Worm (Caenorhabditis elegans) whole organism, young adult: ENCODE measurements around the gene C41H7.2.

Experiments
- B0336.3 ChIP-seq: fragments of 200-800 bp; sonication (Bioruptor generic); IDR thresholded peaks from 2 replicates; pipeline ENCODE4 v1.3.6; 2022; ENCODE audit warnings: missing genetic modification characterization, missing compliant biosample characterization
- C06A6.2 ChIP-seq: fragments of 200-800 bp; sonication (Bioruptor generic); conservative IDR thresholded peaks from 2 replicates; pipeline ENCODE4 v1.3.6; 2022; ENCODE audit warnings: missing genetic modification characterization, missing compliant biosample characterization
- C17E4.6 ChIP-seq: fragments of 200-800 bp; sonication (Bioruptor generic); IDR thresholded peaks from 2 replicates; pipeline ENCODE4 v1.3.6; 2022; ENCODE audit warnings: missing genetic modification reagents, missing genetic modification characterization, missing compliant biosample characterization
- F23B12.7 ChIP-seq: sonication (generic microtip); optimal IDR thresholded peaks from 2 replicates; lab custom pipeline; 2017; ENCODE audit warnings: missing genetic modification characterization, mild to moderate bottlenecking, missing compliant biosample characterization, antibody characterized with exemption, moderate library complexity; ENCODE audit not compliant: insufficient read depth
- F33H1.4 ChIP-seq: fragments of 200-800 bp; sonication (Bioruptor generic); IDR thresholded peaks from 2 replicates; pipeline ENCODE4 v1.3.6; 2022; ENCODE audit warnings: missing genetic modification reagents, missing genetic modification characterization, missing compliant biosample characterization
- F37B4.10 ChIP-seq: fragments of 200-800 bp; sonication (Bioruptor generic); IDR thresholded peaks from 2 replicates; pipeline ENCODE4 v1.3.6; 2022; ENCODE audit warnings: missing genetic modification characterization, missing compliant biosample characterization
- F49E8.2 ChIP-seq: sonication (generic microtip); optimal IDR thresholded peaks from 3 replicates; lab custom pipeline; 2017; ENCODE audit warnings: missing genetic modification characterization, mild to moderate bottlenecking, missing compliant biosample characterization, antibody characterized with exemption, moderate library complexity; ENCODE audit not compliant: insufficient read depth
- F55B11.4 ChIP-seq: sonication (generic microtip); optimal IDR thresholded peaks from 2 replicates; lab custom pipeline; 2016; ENCODE audit warnings: missing compliant biosample characterization, missing genetic modification characterization, borderline replicate concordance; ENCODE audit not compliant: insufficient read depth
- K12H6.12 ChIP-seq: fragments of 200-800 bp; sonication (Bioruptor generic); optimal IDR thresholded peaks from 2 replicates; lab custom pipeline; 2018; ENCODE audit warnings: mild to moderate bottlenecking, missing genetic modification characterization, missing compliant biosample characterization
- T07F8.4 ChIP-seq: sonication (generic microtip); optimal IDR thresholded peaks from 2 replicates; lab custom pipeline; 2016; ENCODE audit warnings: mild to moderate bottlenecking, missing genetic modification characterization, moderate library complexity, missing compliant biosample characterization
- Y56A3A.18 ChIP-seq: fragments of 200-800 bp; sonication (Bioruptor generic); IDR thresholded peaks from 2 replicates; pipeline ENCODE4 v1.3.6; 2022; ENCODE audit warnings: missing genetic modification reagents, missing genetic modification characterization, missing compliant biosample characterization
- Y79H2A.3 ChIP-seq: fragments of 200-800 bp; sonication (Bioruptor generic); conservative IDR thresholded peaks from 2 replicates; pipeline ENCODE4 v1.3.6; 2022; ENCODE audit warnings: missing genetic modification reagents, missing genetic modification characterization, missing compliant biosample characterization
- Y95B8A.8 ChIP-seq: fragments of 200-800 bp; sonication (Bioruptor generic); IDR thresholded peaks from 2 replicates; pipeline ENCODE4 v1.3.6; 2022; ENCODE audit warnings: missing genetic modification reagents, missing genetic modification characterization, missing compliant biosample characterization
- atf-7 ChIP-seq: sonication (generic microtip); optimal IDR thresholded peaks from 2 replicates; lab custom pipeline; 2017; ENCODE audit warnings: mild to moderate bottlenecking, missing genetic modification characterization, missing compliant biosample characterization
- attf-3 ChIP-seq: fragments of 200-800 bp; sonication (Bioruptor generic); conservative IDR thresholded peaks from 2 replicates; pipeline ENCODE4 v1.3.6; 2022; ENCODE audit warnings: missing genetic modification reagents, missing genetic modification characterization, missing compliant biosample characterization
- attf-5 ChIP-seq: fragments of 200-800 bp; sonication (Bioruptor generic); optimal IDR thresholded peaks from 2 replicates; lab custom pipeline; 2018; ENCODE audit warnings: mild to moderate bottlenecking, missing genetic modification characterization, missing compliant biosample characterization
- bed-2 ChIP-seq: fragments of 200-800 bp; sonication (Bioruptor generic); IDR thresholded peaks from 2 replicates; pipeline ENCODE4 v1.3.6; 2022; ENCODE audit warnings: missing genetic modification reagents, missing genetic modification characterization, missing compliant biosample characterization
- ceh-100 ChIP-seq: fragments of 200-800 bp; sonication (Bioruptor generic); IDR thresholded peaks from 2 replicates; pipeline ENCODE4 v1.3.6; 2022; ENCODE audit warnings: missing genetic modification reagents, missing genetic modification characterization, missing compliant biosample characterization
- ceh-91 ChIP-seq: fragments of 200-800 bp; sonication (Bioruptor generic); IDR thresholded peaks from 2 replicates; pipeline ENCODE4 v1.3.6; 2022; ENCODE audit warnings: missing genetic modification reagents, missing genetic modification characterization, missing compliant biosample characterization
- chd-7 ChIP-seq: sonication (generic microtip); optimal IDR thresholded peaks from 2 replicates; lab custom pipeline; 2016; ENCODE audit warnings: mild to moderate bottlenecking, missing genetic modification characterization, moderate library complexity, missing compliant biosample characterization
- efl-1 ChIP-seq: fragments of 150-350 bp; optimal IDR thresholded peaks from 2 replicates; lab custom pipeline; 2014; ENCODE audit warnings: missing biosample characterization, missing genetic modification reagents, missing genetic modification characterization
- egrh-3 ChIP-seq: fragments of 200-800 bp; sonication (Bioruptor generic); IDR thresholded peaks from 2 replicates; pipeline ENCODE4 v1.3.6; 2022; ENCODE audit warnings: missing genetic modification reagents, missing genetic modification characterization, missing compliant biosample characterization
- ets-4 ChIP-seq: fragments of 200-800 bp; sonication (Bioruptor generic); optimal IDR thresholded peaks from 2 replicates; lab custom pipeline; 2018; ENCODE audit warnings: mild to moderate bottlenecking, missing genetic modification characterization, missing compliant biosample characterization
- him-1 ChIP-seq: sonication (generic microtip); optimal IDR thresholded peaks from 2 replicates; lab custom pipeline; 2016; ENCODE audit warnings: missing genotype, missing genetic modification reagents, missing genetic modification characterization, missing compliant biosample characterization
- hmg-20 ChIP-seq: fragments of 200-800 bp; sonication (Bioruptor generic); IDR thresholded peaks from 2 replicates; pipeline ENCODE4 v1.3.6; 2022; ENCODE audit warnings: missing genetic modification reagents, missing genetic modification characterization, missing compliant biosample characterization
- madf-6 ChIP-seq: fragments of 200-800 bp; sonication (Bioruptor generic); IDR thresholded peaks from 2 replicates; pipeline ENCODE4 v1.3.6; 2022; ENCODE audit warnings: missing genetic modification reagents, missing genetic modification characterization, missing compliant biosample characterization
- madf-8 ChIP-seq: fragments of 200-800 bp; sonication (Bioruptor generic); conservative IDR thresholded peaks from 2 replicates; pipeline ENCODE4 v1.3.6; 2022; ENCODE audit warnings: missing genetic modification reagents, missing genetic modification characterization, missing compliant biosample characterization
- mcd-1 ChIP-seq: fragments of 200-800 bp; sonication (Bioruptor generic); IDR thresholded peaks from 2 replicates; pipeline ENCODE4 v1.3.6; 2022; ENCODE audit warnings: missing genetic modification reagents, missing genetic modification characterization, missing compliant biosample characterization
- mes-4 ChIP-seq: sonication (generic microtip); optimal IDR thresholded peaks from 2 replicates; lab custom pipeline; 2016; ENCODE audit warnings: missing genotype, missing genetic modification characterization, missing compliant biosample characterization
- nfya-1 ChIP-seq: sonication (generic microtip); optimal IDR thresholded peaks from 2 replicates; lab custom pipeline; 2017; ENCODE audit warnings: antibody characterized with exemption, missing compliant biosample characterization, missing genetic modification characterization, borderline replicate concordance; ENCODE audit not compliant: insufficient read depth
- nfya-2 ChIP-seq: fragments of 200-800 bp; sonication (Bioruptor generic); IDR thresholded peaks from 2 replicates; pipeline ENCODE4 v1.3.6; 2022; ENCODE audit warnings: missing genetic modification reagents, missing genetic modification characterization, missing compliant biosample characterization
- pbrm-1 ChIP-seq: fragments of 200-800 bp; sonication (Bioruptor generic); IDR thresholded peaks from 2 replicates; pipeline ENCODE4 v1.3.6; 2022; ENCODE audit warnings: missing genetic modification reagents, missing genetic modification characterization, missing compliant biosample characterization
- snpc-1.3 ChIP-seq: sonication (generic microtip); optimal IDR thresholded peaks from 2 replicates; lab custom pipeline; 2017; ENCODE audit warnings: missing genetic modification characterization, mild to moderate bottlenecking, missing compliant biosample characterization, antibody characterized with exemption, moderate library complexity, missing genotype, missing genetic modification reagents; ENCODE audit not compliant: insufficient read depth
- somi-1 ChIP-seq: fragments of 200-800 bp; sonication (Bioruptor generic); optimal IDR thresholded peaks from 2 replicates; lab custom pipeline; 2018; ENCODE audit warnings: mild to moderate bottlenecking, missing genetic modification characterization, missing compliant biosample characterization
- unc-130 ChIP-seq: sonication (generic microtip); optimal IDR thresholded peaks from 2 replicates; lab custom pipeline; 2016; ENCODE audit warnings: missing genetic modification reagents, missing genetic modification characterization, missing compliant biosample characterization
- zfh-2 ChIP-seq: fragments of 200-800 bp; sonication (Bioruptor generic); conservative IDR thresholded peaks from 2 replicates; pipeline ENCODE4 v1.3.6; 2022; ENCODE audit warnings: missing genetic modification reagents, missing genetic modification characterization, missing compliant biosample characterization
- ztf-22 ChIP-seq: fragments of 200-800 bp; sonication (Bioruptor generic); optimal IDR thresholded peaks from 2 replicates; lab custom pipeline; 2018; ENCODE audit warnings: mild to moderate bottlenecking, missing genetic modification characterization, moderate library complexity, missing compliant biosample characterization
- ztf-6 ChIP-seq: fragments of 200-800 bp; sonication (Bioruptor generic); IDR thresholded peaks from 2 replicates; pipeline ENCODE4 v1.3.6; 2022; ENCODE audit warnings: missing genetic modification reagents, missing genetic modification characterization, missing compliant biosample characterization

C41H7.2 gene

DNA sequence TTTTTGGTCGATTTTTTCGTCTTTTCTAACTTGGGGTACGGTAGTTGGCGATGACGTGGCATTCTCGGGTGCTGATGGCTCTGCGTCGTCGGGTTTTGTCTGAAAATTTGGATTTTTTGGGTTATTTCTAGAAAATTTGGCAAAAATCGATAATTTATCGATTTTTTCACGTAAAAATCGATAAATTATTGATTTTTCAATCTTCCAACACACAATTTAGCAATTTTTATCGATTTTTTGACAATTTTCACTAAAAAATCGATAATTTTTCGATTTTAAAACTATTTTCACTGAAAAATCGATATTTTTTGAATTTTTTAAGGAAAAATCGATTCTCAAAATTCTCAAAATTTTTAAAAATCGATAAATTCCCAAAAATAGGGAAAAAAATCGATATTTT is 48.3 kb downstream of the C41H7.2 start:
- TF ChIP-seq K12H6.12 (tag; lab: Kevin White, UChicago) = no peak
- TF ChIP-seq F33H1.4 = no peak
- no peak for TF ChIP-seq mcd-1 (GFP tag; lab: Robert Waterston, UW)
- no peak for TF ChIP-seq efl-1 (GFP tag; lab: Kevin White, UChicago)
- TF ChIP-seq nfya-2 (GFP tag; lab: Robert Waterston, UW) = no peak

DNA sequence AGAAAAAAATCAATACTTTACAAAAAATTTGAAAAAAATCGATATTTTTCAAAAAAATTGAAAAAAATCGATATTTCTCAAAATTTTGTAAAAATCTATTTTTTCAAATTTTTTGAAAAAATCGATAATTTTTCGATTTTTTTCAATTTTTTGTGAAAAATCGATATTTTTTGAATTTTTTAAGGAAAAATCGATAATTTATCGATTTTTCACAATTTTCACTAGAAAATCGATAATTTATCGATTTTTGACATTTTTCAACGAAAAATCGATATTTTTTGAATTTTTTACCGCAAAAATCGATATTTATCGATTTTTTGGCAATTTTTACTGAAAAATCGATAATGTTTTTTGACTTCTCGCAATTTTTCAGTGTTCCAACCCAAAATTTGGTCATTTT is 48.7 kb downstream of the C41H7.2 start:
- no peak for TF ChIP-seq snpc-1.3 (tag; lab: Kevin White, UChicago)
- no peak for TF ChIP-seq hmg-20

DNA sequence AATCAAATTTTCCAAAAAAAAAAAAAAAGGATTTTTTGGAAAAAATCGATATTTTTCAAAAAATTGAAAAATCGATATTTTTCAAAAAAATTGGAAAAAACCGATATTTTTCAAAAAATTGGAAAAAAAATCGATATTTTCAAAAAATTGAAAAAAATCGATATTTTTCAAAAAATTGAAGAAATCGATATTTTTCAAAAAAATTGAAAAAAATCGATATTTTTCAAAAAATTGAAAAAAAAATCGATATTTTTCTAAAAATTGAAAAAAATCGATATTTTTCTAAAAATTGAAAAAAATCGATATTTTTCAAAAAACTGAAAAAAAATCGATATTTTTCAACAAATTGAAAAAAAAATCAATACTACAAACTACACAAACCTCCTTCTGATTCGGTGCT is 49.4 kb downstream of the C41H7.2 start:
- TF ChIP-seq bed-2 (GFP tag; lab: Robert Waterston, UW) (no peak), ztf-6 (no peak), him-1 (tag; lab: Kevin White, UChicago) (no peak), attf-5 (GFP tag; lab: Kevin White, UChicago) (no peak), egrh-3 (no peak), somi-1 (GFP tag; lab: Kevin White, UChicago) (no peak), F49E8.2 (tag; lab: Kevin White, UChicago) (no peak), Y79H2A.3 (GFP tag; lab: Robert Waterston, UW) (no peak), C17E4.6 (GFP tag; lab: Robert Waterston, UW) (no peak), mes-4 (tag; lab: Kevin White, UChicago) (no peak), F37B4.10 (GFP tag; lab: Robert Waterston, UW) (no peak)

DNA sequence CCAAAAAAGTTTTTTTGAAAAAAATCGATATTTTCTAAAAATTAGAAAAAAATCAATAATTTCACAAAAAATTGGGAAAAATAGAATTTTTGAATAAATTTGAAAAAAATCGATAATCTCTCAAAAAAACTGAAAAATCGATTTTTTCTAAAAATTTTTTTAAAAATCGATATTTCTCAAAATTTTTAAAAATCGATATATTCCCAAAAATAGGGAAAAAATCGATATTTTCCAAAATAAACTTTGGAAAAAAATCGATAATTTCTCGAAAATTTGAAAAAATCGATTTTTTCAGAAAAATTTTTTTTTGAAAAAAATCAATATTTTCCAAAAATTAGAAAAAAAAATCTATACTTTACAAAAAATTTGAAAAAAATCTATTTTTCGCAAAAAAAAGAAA is 50.0 kb downstream of the C41H7.2 start:
- no peak for TF ChIP-seq ceh-100 (GFP tag; lab: Robert Waterston, UW)
- no peak for TF ChIP-seq attf-3 (GFP tag; lab: Robert Waterston, UW)
- no peak for TF ChIP-seq zfh-2
- TF ChIP-seq ztf-22 (GFP tag; lab: Kevin White, UChicago) = no peak
- no peak for TF ChIP-seq pbrm-1 (GFP tag; lab: Robert Waterston, UW)
- no peak for TF ChIP-seq C06A6.2 (GFP tag; lab: Robert Waterston, UW)
- TF ChIP-seq madf-6 = no peak
- TF ChIP-seq Y56A3A.18 (GFP tag; lab: Robert Waterston, UW) = no peak
- no peak for TF ChIP-seq ztf-6

DNA sequence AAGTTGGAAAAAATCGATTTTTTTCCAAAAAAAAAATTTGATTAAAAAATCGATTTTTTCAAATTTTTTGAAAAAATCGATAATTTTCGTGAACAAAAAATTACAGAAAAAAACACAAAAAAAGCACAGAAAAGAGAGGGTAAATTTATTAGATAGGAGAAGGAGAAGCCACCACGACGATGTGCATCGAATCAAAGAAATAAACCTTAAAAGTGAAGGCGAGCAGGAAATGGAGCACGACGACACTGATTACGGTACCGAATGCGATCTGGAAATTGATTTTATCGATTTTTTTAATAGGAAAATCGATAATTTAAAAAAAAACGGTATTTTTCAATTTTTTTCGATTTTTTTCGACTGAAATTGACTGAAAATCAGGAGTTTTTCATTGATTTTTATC is 50.5 kb downstream of the C41H7.2 start:
- TF ChIP-seq unc-130 (GFP tag; lab: Kevin White, UChicago) (no peak), ets-4 (GFP tag; lab: Kevin White, UChicago) (no peak), ztf-6 (no peak), ceh-91 (GFP tag; lab: Robert Waterston, UW) (no peak), hmg-20 (no peak), snpc-1.3 (tag; lab: Kevin White, UChicago) (no peak), chd-7 (tag; lab: Kevin White, UChicago) (no peak), nfya-1 (no peak), zfh-2 (no peak), K12H6.12 (tag; lab: Kevin White, UChicago) (no peak), F23B12.7 (tag; lab: Kevin White, UChicago) (no peak), madf-8 (GFP tag; lab: Robert Waterston, UW) (no peak), F55B11.4 (tag; lab: Kevin White, UChicago) (no peak), B0336.3 (GFP tag; lab: Robert Waterston, UW) (no peak), atf-7 (no peak), T07F8.4 (tag; lab: Kevin White, UChicago) (no peak), Y95B8A.8 (GFP tag; lab: Robert Waterston, UW) (no peak)
- TF ChIP-seq, all 124 proteins: peak for 0
